Fruit fly (Drosophila melanogaster): ENCODE results near the gene CG17147.

DNA sequence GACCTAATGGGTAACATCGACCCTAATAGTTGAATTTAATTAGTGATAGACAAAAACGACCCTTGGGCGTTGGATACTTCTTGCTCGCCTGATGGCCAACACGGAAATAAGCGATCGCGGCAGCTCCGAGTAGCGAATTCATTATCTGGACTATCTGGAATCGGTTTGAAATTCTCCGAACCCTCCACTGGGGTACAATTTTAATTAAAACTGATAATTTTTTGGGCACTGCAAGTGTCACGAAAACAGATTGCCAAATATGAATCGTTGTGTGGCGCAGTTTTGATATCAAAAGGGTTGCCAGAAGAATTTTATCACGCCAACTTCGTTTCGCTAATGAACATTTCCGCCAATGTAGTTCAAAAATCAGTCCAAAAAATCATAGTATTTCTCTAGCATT is 13.8 kb upstream of the CG17147 start:
- TF ChIP-seq kay (GFP tag; ENCODE audit: borderline replicate concordance) (no peak), CG1620 (GFP tag; optimal IDR thresholded peaks at IDR 0.05) (no peak), Hr96 (GFP tag; optimal IDR thresholded peaks at IDR 0.05) (no peak), cnc (optimal IDR thresholded peaks at IDR 0.05) (no peak), CG14711 (tag; optimal IDR thresholded peaks at IDR 0.05) (no peak), CG12768 (GFP tag; optimal IDR thresholded peaks at IDR 0.05) (no peak), Crg-1 (GFP tag; optimal IDR thresholded peaks at IDR 0.05) (no peak)

Measured in whole organism, adult.